Fruit fly (Drosophila melanogaster): ENCODE data around the gene Kul.

dm6 chr3R:29745056-29745455, 19.4 kb downstream of the Kul start, which contains the start of the genes Wdr24 and IntS11:
- TF ChIP-seq h (optimal IDR thresholded peaks at IDR 0.05) (no peak), insv (optimal IDR thresholded peaks at IDR 0.05) (no peak), Sin3A (optimal IDR thresholded peaks at IDR 0.05) (no peak), psq (optimal IDR thresholded peaks at IDR 0.05) (no peak)

Data from Kc167 (cell line).